Fruit fly (Drosophila melanogaster) whole organism: ENCODE results near the gene CG2975.

Source experiments
- CG8478 ChIP-seq: fragments of >200 bp; optimal IDR thresholded peaks from 2 replicates; lab custom pipeline; 2018; ENCODE audit warnings: inconsistent platforms
- Dll ChIP-seq: fragments of >200 bp; optimal IDR thresholded peaks from 2 replicates; lab custom pipeline; 2017
- psq ChIP-seq: fragments of >200 bp; optimal IDR thresholded peaks from 2 replicates; lab custom pipeline; 2017

dm6 chr2L:2874185-2874541, 34.2 kb downstream of the CG2975 start, which contains the start of gene Ifrd1:
- TF ChIP-seq psq (lab: Kevin White, UChicago) (no peak), CG8478 (lab: Kevin White, UChicago) (no peak), Dll (no peak)
